Fruit fly (Drosophila melanogaster): ENCODE results near the gene Or33c.

Or33c gene

DNA sequence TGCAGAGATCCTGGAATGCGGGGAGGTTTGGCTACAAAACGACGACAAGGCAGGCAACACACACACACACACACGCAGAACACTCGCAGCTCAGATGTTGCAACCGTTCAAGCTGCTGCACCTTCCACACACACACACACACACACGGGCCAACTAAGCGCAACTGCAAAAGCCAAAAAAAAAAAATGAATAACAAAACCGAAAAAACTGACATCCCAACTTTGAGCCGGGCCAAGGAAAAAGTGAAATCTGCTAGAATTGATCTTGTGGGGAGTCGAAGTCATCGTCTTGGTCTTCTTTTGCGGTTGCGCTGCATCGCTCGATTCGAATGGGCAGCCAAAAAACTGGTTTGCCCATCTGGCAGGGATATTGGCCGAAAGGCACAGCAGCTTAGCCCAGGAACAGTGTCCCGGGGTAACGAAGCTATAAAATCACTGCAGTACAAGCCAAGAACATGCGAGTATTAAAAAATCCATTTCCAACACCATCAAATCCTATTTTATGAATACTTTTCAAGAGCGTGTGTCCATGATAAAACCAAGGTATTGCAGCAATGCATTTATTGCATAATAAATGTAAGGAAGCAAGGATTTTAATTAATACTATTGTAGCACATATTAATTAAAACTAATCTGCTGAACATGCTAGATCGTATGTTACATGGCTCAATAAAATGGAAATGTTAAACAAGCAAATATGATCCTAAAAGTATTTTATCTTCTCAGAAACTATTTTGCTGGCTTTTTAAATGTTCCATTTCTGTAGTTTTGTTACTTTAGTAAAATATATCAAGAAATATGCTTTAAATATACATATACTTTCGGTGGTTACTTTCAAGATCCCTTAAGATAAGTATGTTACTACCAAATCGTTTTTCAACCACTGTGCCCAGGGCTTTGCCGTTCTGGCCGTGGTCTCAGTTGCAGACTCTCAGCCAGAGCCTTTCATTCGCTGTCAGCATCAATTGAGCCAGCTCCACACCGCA lies 28.1 kb downstream of the Or33c start (continued):
- peak; percentile 13 for TF ChIP-seq CG3032 (tag; optimal IDR thresholded peaks at IDR 0.05)
- TF ChIP-seq CG6163 (GFP tag; IDR thresholded peaks at IDR 0.05) = 0 out of 3 replicates have a peak, but pooled peaks have one; percentile 36
- no peak for TF ChIP-seq CG11294 (GFP tag; IDR thresholded peaks at IDR 0.05)
- peak; percentile 61 for TF ChIP-seq lz (GFP tag; optimal IDR thresholded peaks at IDR 0.05)
- peak; percentile 39 for TF ChIP-seq CG8632 (GFP tag; optimal IDR thresholded peaks at IDR 0.05)
- TF ChIP-seq eg (GFP tag; IDR thresholded peaks at IDR 0.05) = no peak
- TF ChIP-seq Gug (GFP tag; IDR thresholded peaks at IDR 0.05) = no peak
- TF ChIP-seq spab (GFP tag; optimal IDR thresholded peaks at IDR 0.05) = no peak
- TF ChIP-seq ss (GFP tag; optimal IDR thresholded peaks at IDR 0.05) = peak; percentile 1 to 50
- peak; percentile 24 for TF ChIP-seq Lpt (GFP tag; optimal IDR thresholded peaks at IDR 0.05)

DNA sequence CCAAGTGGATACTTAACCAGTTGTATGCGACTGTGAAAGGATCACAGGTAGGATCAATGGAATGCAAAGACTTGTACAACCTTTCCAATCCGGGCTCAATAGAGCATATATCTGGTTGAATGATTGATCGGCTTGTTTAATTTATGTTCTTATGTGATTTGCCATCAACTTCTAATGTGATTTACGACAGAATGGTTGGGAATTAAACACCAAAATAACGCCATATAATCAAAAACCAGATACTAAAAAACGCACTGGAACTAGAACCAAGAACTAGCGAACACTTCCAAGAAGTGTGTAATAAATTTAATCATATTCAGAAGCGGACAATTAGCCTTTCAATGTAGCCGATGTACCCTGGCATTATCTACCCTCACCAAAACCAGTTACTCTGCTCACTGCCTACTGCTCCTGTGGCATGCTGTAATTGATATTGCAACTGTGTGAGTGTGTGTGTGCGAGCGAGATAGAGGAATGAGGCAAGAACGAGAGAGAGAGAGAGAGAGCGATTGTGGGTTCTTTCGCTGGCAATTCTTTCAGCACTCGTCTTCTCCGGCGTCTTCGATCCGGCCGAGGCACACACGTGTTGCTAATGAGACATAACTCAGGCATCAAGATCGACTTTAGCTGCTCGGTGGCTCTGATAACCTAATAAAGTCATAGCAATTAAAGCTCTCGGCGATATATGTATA lies 31.0 kb downstream of the Or33c start:
- TF ChIP-seq spab (GFP tag; optimal IDR thresholded peaks at IDR 0.05) (peak; percentile 56), Sox102F (GFP tag; optimal IDR thresholded peaks at IDR 0.05) (peak; percentile 34), fd59A (GFP tag; optimal IDR thresholded peaks at IDR 0.05) (peak; percentile 45), Hr38 (GFP tag; optimal IDR thresholded peaks at IDR 0.05) (no peak), Eip75B (GFP tag; optimal IDR thresholded peaks at IDR 0.05) (peak; percentile 45), CG11762 (GFP tag; optimal IDR thresholded peaks at IDR 0.05; ENCODE audit: insufficient read depth) (peak; percentile 47), acj6 (GFP tag; optimal IDR thresholded peaks at IDR 0.05) (peak; percentile 69), eg (GFP tag; IDR thresholded peaks at IDR 0.05) (no peak), CG7368 (GFP tag; optimal IDR thresholded peaks at IDR 0.05) (peak; percentile 32), dac (GFP tag; optimal IDR thresholded peaks at IDR 0.05) (peak; percentile 29), svp (GFP tag) (peak; percentile 87), CG9139 (GFP tag; optimal IDR thresholded peaks at IDR 0.05) (no peak), CG3919 (GFP tag; optimal IDR thresholded peaks at IDR 0.05) (peak; percentile 63), CG1621 (tag; optimal IDR thresholded peaks at IDR 0.05) (no peak), achi (GFP tag; optimal IDR thresholded peaks at IDR 0.05) (peak; percentile 26), Met (GFP tag; optimal IDR thresholded peaks at IDR 0.05) (peak; percentile 60), Smox (GFP tag; optimal IDR thresholded peaks at IDR 0.05) (peak; percentile 52), CG8632 (GFP tag; optimal IDR thresholded peaks at IDR 0.05) (peak; percentile 31), CG8319 (GFP tag; optimal IDR thresholded peaks at IDR 0.05) (no peak), vri (GFP tag; optimal IDR thresholded peaks at IDR 0.05) (no peak), Hr4 (GFP tag; optimal IDR thresholded peaks at IDR 0.05) (peak; percentile 47), CG4318 (GFP tag; optimal IDR thresholded peaks at IDR 0.05) (peak; percentile 42), Sox14 (GFP tag; optimal IDR thresholded peaks at IDR 0.05) (peak; percentile 52), CG15336 (GFP tag; IDR thresholded peaks at IDR 0.05) (peak; percentile 26; the same call in 1 of the 2 replicates), CG34406 (GFP tag; optimal IDR thresholded peaks at IDR 0.05) (peak; percentile 47), Hr39 (GFP tag; optimal IDR thresholded peaks at IDR 0.05) (peak; percentile 59), net (GFP tag; optimal IDR thresholded peaks at IDR 0.05) (peak; percentile 2), CG6163 (GFP tag; IDR thresholded peaks at IDR 0.05) (0 out of 3 replicates have a peak, but pooled peaks have one; percentile 6), CG6854 (GFP tag; optimal IDR thresholded peaks at IDR 0.05) (no peak), Blimp-1 (GFP tag; optimal IDR thresholded peaks at IDR 0.05) (peak; percentile 12), Eip93F (GFP tag; optimal IDR thresholded peaks at IDR 0.05) (no peak), CG10669 (GFP tag; optimal IDR thresholded peaks at IDR 0.05) (peak; percentile 59), CG6276 (GFP tag; optimal IDR thresholded peaks at IDR 0.05) (peak; percentile 43), CG31627 (GFP tag; optimal IDR thresholded peaks at IDR 0.05) (peak; percentile 59), fkh (GFP tag; optimal IDR thresholded peaks at IDR 0.05) (no peak), CG3032 (tag; optimal IDR thresholded peaks at IDR 0.05) (peak; percentile 47), Ets96B (tag; optimal IDR thresholded peaks at IDR 0.05) (peak; percentile 31), CG11902 (GFP tag; optimal IDR thresholded peaks at IDR 0.05) (peak; percentile 50), OdsH (GFP tag; optimal IDR thresholded peaks at IDR 0.05) (peak; percentile 35), Gug (GFP tag; IDR thresholded peaks at IDR 0.05) (no peak), Sox15 (GFP tag; optimal IDR thresholded peaks at IDR 0.05) (peak; percentile 45), CG16779 (tag; optimal IDR thresholded peaks at IDR 0.05) (no peak)

All from whole organism, prepupa.